Worm (Caenorhabditis elegans): ENCODE data around the gene K08B12.3.

DNA sequence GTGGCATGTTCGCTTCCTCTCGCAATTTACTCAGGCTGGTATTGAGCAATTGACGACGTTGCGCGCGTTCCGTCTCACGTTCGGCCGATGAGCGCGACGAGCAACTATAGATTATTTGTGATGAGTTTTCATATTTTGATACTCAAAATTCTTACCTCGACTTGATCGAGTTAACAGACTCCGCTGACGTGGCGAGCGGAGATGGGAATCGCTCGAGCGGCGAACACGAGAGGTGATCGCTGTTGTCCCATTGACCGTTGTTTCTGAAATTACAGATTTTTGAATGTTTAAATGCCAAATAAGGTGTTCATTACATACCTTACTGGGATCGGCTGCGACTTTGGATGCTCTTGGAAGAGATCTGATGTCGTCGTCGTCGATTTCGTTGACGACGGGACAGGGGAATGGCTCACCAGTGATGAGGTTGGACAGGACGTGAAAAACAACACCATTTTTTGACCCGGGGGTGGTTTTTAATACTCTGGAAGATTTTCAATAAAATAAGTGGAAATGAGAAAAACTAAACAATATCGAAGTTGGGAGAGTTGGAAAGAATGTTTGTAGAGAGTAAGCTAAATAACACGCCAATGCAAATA lies 8.3 kb upstream of the K08B12.3 start, which contains the start of gene W06H8.6:
- TF ChIP-seq dmd-6 (GFP tag; IDR thresholded peaks at IDR 0.05) (peak; percentile 33), ama-1 (optimal IDR thresholded peaks at IDR 0.05) (no peak), sdz-12 (GFP tag; optimal IDR thresholded peaks at IDR 0.05) (peak; percentile 55), daf-12 (tag; optimal IDR thresholded peaks at IDR 0.05) (no peak), F49E8.2 (tag; optimal IDR thresholded peaks at IDR 0.05; ENCODE audit: borderline replicate concordance) (no peak), ceh-62 (tag; optimal IDR thresholded peaks at IDR 0.05) (no peak), saeg-2 (GFP tag; IDR thresholded peaks at IDR 0.05) (no peak), zag-1 (tag; optimal IDR thresholded peaks at IDR 0.05) (no peak), ZK546.5 (tag; optimal IDR thresholded peaks at IDR 0.05) (no peak), aly-2 (tag; optimal IDR thresholded peaks at IDR 0.05) (no peak), nhr-10 (tag; optimal IDR thresholded peaks at IDR 0.05) (no peak), mxl-2 (GFP tag; conservative IDR thresholded peaks at IDR 0.05) (no peak), pqm-1 (tag; optimal IDR thresholded peaks at IDR 0.05) (no peak)
